Fruit fly (Drosophila melanogaster): Measurements from ENCODE around the gene CG6664.
A peak's percentile ranks its signal among the peaks of the same experiment; 100 is the strongest.

The CG6664 gene

dm6 chr3L:17009715-17010491 is 6.1 kb downstream of the CG6664 start (continued):
- TF ChIP-seq CG15479 (GFP tag; optimal IDR thresholded peaks at IDR 0.05) (peak; percentile 64), CG2116 (GFP tag; optimal IDR thresholded peaks at IDR 0.05) (no peak), insv (GFP tag; optimal IDR thresholded peaks at IDR 0.05) (peak in 1 of 2 experiments; percentile 39), dmrt99B (tag; optimal IDR thresholded peaks at IDR 0.05) (peak; percentile 42), CG10147 (GFP tag; optimal IDR thresholded peaks at IDR 0.05) (no peak), CG14710 (tag; optimal IDR thresholded peaks at IDR 0.05) (no peak), zfh1 (GFP tag; IDR thresholded peaks at IDR 0.05) (peak; percentile 51), ind (GFP tag; optimal IDR thresholded peaks at IDR 0.05) (no peak), Fer3 (tag; optimal IDR thresholded peaks at IDR 0.05) (peak; percentile 32), odd (GFP tag; optimal IDR thresholded peaks at IDR 0.05) (peak; percentile 7), fd102C (GFP tag; optimal IDR thresholded peaks at IDR 0.05) (no peak), BtbVII (GFP tag; optimal IDR thresholded peaks at IDR 0.05) (peak; percentile 49), ewg (GFP tag; optimal IDR thresholded peaks at IDR 0.05) (no peak), CG42726 (GFP tag; IDR thresholded peaks at IDR 0.05; ENCODE audit: partially characterized antibody) (peak; percentile 67; the same call in 1 of the 2 replicates), CG18011 (GFP tag; optimal IDR thresholded peaks at IDR 0.05) (no peak), da (GFP tag; optimal IDR thresholded peaks at IDR 0.05) (no peak), phol (tag; optimal IDR thresholded peaks at IDR 0.05) (peak; percentile 20), Side (GFP tag; optimal IDR thresholded peaks at IDR 0.05) (no peak), sim (GFP tag; IDR thresholded peaks at IDR 0.05) (no peak), CG4424 (GFP tag; optimal IDR thresholded peaks at IDR 0.05) (peak; percentile 34), D19B (GFP tag; optimal IDR thresholded peaks at IDR 0.05) (peak; percentile 46), MTF-1 (GFP tag; optimal IDR thresholded peaks at IDR 0.05; ENCODE audit: borderline replicate concordance) (peak; percentile 58), CG17361 (GFP tag; IDR thresholded peaks at IDR 0.05) (peak; percentile 27; the same call in 1 of the 3 replicates), wdn (GFP tag; IDR thresholded peaks at IDR 0.05) (no peak), kni (GFP tag; optimal IDR thresholded peaks at IDR 0.05) (peak; percentile 87), BEAF-32 (GFP tag; optimal IDR thresholded peaks at IDR 0.05) (no peak), CG1647 (GFP tag; optimal IDR thresholded peaks at IDR 0.05) (no peak), CG13287 (GFP tag; IDR thresholded peaks at IDR 0.05; ENCODE audit: partially characterized antibody) (peak; percentile 64), CG17568 (GFP tag; optimal IDR thresholded peaks at IDR 0.05) (peak; percentile 52), Hsf (GFP tag; optimal IDR thresholded peaks at IDR 0.05) (peak; percentile 0), Lhr (GFP tag; optimal IDR thresholded peaks at IDR 0.05) (no peak), CG3847 (GFP tag; IDR thresholded peaks at IDR 0.05) (peak; percentile 9; the same call in 1 of the 2 replicates), bab2 (GFP tag; optimal IDR thresholded peaks at IDR 0.05) (peak; percentile 23), CG17829 (tag; optimal IDR thresholded peaks at IDR 0.05) (no peak), CG2129 (GFP tag; IDR thresholded peaks at IDR 0.05; ENCODE audit: partially characterized antibody) (no peak), wek (GFP tag; optimal IDR thresholded peaks at IDR 0.05) (peak; percentile 14), CG10431 (GFP tag; optimal IDR thresholded peaks at IDR 0.05) (no peak), toy (GFP tag; IDR thresholded peaks at IDR 0.05) (no peak), CG2875 (GFP tag; optimal IDR thresholded peaks at IDR 0.05) (no peak), Gsc (GFP tag; IDR thresholded peaks at IDR 0.05) (no peak), Vsx1 (GFP tag; optimal IDR thresholded peaks at IDR 0.05) (peak; percentile 73), Sry-β (GFP tag; optimal IDR thresholded peaks at IDR 0.05) (no peak), bsh (GFP tag; optimal IDR thresholded peaks at IDR 0.05) (peak in 1 of 2 experiments; percentile 8), ro (GFP tag; IDR thresholded peaks at IDR 0.05) (no peak), CG1529 (GFP tag; optimal IDR thresholded peaks at IDR 0.05) (no peak), btn (GFP tag; optimal IDR thresholded peaks at IDR 0.05) (no peak), CG31388 (GFP tag; optimal IDR thresholded peaks at IDR 0.05) (no peak), CG10959 (GFP tag; IDR thresholded peaks at IDR 0.05) (no peak)
